Worm (Caenorhabditis elegans): ENCODE results near the gene Y67D2.2.

DNA sequence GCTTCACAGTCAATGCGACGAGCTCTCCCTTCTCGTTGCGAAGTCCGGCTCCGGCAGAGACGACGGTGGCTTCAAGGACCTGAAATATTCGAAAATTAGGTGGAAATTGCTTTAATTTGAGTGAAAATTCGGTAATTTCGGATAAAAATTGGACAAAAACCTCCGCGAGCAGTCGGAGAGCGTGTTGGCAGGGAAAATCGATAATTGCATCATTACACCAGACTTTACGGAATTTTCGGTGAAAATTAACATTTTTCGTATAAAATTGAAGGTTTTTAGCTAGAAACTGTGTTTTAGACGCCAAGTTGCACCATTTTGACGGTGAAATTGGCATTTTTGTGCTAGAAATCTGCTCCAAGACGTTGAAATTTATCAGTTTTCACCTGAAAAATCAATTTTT, 59.7 kb downstream of the Y67D2.2 start:
- TF ChIP-seq mep-1 (tag; optimal IDR thresholded peaks at IDR 0.05) (no peak), nhr-20 (tag; optimal IDR thresholded peaks at IDR 0.05) (no peak), elt-3 (tag; optimal IDR thresholded peaks at IDR 0.05) (no peak), aly-2 (tag; optimal IDR thresholded peaks at IDR 0.05) (no peak), ces-1 (GFP tag; optimal IDR thresholded peaks at IDR 0.05) (no peak), lin-39 (tag; optimal IDR thresholded peaks at IDR 0.05) (no peak), elt-2 (tag; optimal IDR thresholded peaks at IDR 0.05) (no peak)
